Worm (Caenorhabditis elegans) whole organism, L4/young adult: ENCODE data around the gene K05G3.2.

Experiments
- W03F9.2 ChIP-seq: fragments of 150-350 bp; optimal IDR thresholded peaks from 2 replicates; lab custom pipeline; 2014; ENCODE audit warnings: missing biosample characterization, missing genetic modification characterization
- him-1 ChIP-seq: sonication (generic microtip); optimal IDR thresholded peaks from 2 replicates; lab custom pipeline; 2016; ENCODE audit warnings: missing genotype, missing genetic modification reagents, missing genetic modification characterization, missing compliant biosample characterization

DNA sequence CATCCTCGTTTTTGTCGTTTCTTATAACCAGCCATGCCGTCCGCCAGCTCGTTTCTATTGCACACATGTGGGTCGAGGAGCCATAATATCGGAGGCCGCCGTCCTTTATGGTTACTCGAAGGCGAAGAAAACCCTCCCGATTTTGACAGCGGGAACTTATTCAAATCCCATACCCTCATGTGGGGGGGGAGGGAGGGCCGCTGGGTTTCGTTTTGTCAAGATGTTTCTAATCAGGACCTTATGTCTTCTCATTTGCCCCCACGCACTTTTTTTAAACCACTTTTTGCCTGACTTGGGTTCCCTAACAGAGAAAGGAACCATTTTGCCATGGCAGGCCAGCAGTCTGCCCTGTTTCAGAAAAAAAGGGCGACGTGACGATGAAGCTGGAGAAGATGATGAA lies 37.8 kb downstream of the K05G3.2 start:
- TF ChIP-seq him-1 (no peak), W03F9.2 (tag; lab: Kevin White, UChicago) (no peak)
